Worm (Caenorhabditis elegans): ENCODE results near the gene cct-8.

Gene cct-8

DNA sequence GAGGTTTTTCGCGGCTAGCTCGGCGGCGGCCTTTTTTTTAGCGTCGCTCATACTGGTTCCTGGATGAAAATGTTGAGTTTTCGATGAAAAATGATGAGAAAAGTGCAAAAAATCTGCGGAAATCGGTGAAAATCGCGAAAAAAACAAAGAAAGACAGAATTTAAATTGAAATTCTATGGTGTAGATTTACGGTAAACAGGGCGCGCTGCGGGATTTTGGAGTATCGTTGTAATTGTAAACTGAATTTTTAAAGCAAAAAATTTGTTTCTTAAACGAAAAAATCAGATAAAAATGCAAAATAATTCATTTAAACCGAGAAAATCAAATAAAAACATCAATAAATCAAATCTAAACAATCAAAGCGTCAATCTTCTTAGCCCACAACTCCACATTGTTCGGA is 39.0 kb downstream of the cct-8 start, which contains the start of gene dcap-1 (continued):
- TF ChIP-seq lin-38 (GFP tag; IDR thresholded peaks at IDR 0.05): peak; percentile 27; the same call in 1 of the 2 replicates
- no peak for TF ChIP-seq dve-1 (tag; optimal IDR thresholded peaks at IDR 0.05; ENCODE audit: insufficient read depth)
- no peak for TF ChIP-seq egl-27 (tag; optimal IDR thresholded peaks at IDR 0.05)
- no peak for TF ChIP-seq gei-8 (GFP tag; optimal IDR thresholded peaks at IDR 0.05)
- TF ChIP-seq snpc-4 (tag; optimal IDR thresholded peaks at IDR 0.05): no peak
- no peak for TF ChIP-seq dmd-8 (GFP tag; IDR thresholded peaks at IDR 0.05)
- TF ChIP-seq nhr-48 (tag; optimal IDR thresholded peaks at IDR 0.05): no peak
- no peak for TF ChIP-seq nhr-111 (GFP tag; optimal IDR thresholded peaks at IDR 0.05)
- TF ChIP-seq rbr-2 (tag; optimal IDR thresholded peaks at IDR 0.05): no peak
- TF ChIP-seq Y5F2A.4 (GFP tag; optimal IDR thresholded peaks at IDR 0.05): no peak
- TF ChIP-seq attf-4 (tag; optimal IDR thresholded peaks at IDR 0.05): no peak
- no peak for TF ChIP-seq skn-1 (tag; optimal IDR thresholded peaks at IDR 0.05)
- TF ChIP-seq fkh-10 (GFP tag; optimal IDR thresholded peaks at IDR 0.05): no peak
- TF ChIP-seq mep-1 (tag; optimal IDR thresholded peaks at IDR 0.05): peak; percentile 18
- TF ChIP-seq mxl-3 (GFP tag; optimal IDR thresholded peaks at IDR 0.05): no peak
- TF ChIP-seq duxl-1 (tag; optimal IDR thresholded peaks at IDR 0.05; ENCODE audit: poor library complexity): no peak
- TF ChIP-seq nhr-11 (tag; optimal IDR thresholded peaks at IDR 0.05): no peak
- no peak for TF ChIP-seq madf-9 (GFP tag; conservative IDR thresholded peaks at IDR 0.05)
- TF ChIP-seq F49E8.2 (tag; optimal IDR thresholded peaks at IDR 0.05; ENCODE audit: borderline replicate concordance): no peak

DNA sequence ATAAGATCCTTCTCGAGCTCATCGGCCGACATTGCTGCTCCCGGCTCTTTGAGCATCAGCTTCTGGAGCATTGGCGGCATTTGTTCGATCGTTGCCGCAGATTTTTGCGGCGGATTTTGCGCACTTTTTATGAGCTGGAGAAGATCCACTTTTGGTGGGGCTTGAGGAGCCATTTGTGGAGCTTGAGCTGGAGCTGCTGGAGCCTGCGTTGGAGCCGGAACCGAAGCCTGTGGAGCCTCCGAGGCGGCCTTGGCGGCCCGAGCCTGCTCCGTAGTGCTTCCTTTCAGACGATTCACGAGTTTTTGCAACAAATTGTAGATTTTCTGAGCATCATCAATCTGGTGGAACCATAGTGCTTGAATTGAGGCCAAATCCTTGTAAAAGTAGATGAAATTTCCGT is 39.7 kb downstream of the cct-8 start:
- TF ChIP-seq lir-3 (tag; optimal IDR thresholded peaks at IDR 0.05) (no peak), ceh-28 (tag; optimal IDR thresholded peaks at IDR 0.05) (no peak), set-16 (GFP tag; IDR thresholded peaks at IDR 0.05) (peak; percentile 93)

DNA sequence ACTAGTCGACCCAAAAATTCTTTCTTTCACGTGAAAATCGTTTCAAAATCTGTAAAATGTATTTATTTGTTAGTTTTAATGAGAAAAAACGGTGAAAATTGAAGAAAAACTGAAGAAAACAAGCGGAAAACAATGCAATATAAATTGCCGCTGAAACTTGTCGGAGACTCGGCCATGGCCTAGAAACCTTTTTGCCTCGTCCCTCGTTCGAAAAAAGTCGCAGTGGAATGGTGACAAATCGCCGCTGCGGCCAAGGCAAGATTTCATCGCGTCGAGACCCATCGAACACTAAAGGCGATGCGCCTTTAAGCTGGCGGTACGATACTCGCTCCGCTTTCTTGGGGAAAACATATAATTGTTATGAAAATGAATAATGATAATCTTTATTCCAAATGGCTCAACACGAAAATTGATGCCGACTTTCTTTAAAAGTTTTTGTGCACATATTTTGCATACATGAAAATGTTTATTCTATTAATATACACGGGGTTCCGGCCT is 42.0 kb downstream of the cct-8 start, which contains the start of gene Y55F3AM.21:
TSS of gene Y55F3AM.21 (minus strand) at position 51 of the 498 bp plus-strand sequence.
- TF ChIP-seq Y48G9A.11 (GFP tag; IDR thresholded peaks at IDR 0.05): peak; percentile 72; the same call in 1 of the 2 replicates

DNA sequence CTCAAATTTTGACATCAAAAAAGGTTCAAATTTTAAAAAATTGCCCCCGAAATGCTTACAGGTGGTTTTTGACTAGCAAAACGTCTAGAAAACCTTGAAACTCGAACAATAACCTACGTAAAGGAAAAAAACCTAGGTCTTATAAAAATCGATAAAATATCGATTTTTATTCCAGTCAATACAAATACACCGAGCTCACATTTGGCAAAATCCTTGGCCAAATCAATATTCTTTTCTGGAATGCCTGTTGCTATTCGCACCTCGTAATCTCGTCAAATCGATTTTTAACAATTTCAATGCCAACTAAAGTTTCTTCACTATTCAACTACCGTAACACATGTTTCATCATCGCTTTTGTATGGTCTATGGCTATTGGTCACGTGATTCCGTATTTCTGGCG is 46.7 kb downstream of the cct-8 start:
- TF ChIP-seq unc-62 (GFP tag; optimal IDR thresholded peaks at IDR 0.05 in 1 of 2) (peak in 1 of 2 experiments; percentile 82), unc-62 (tag; optimal IDR thresholded peaks at IDR 0.05) (no peak), saeg-2 (GFP tag; IDR thresholded peaks at IDR 0.05) (no peak), T20F7.1 (GFP tag; optimal IDR thresholded peaks at IDR 0.05) (no peak), ceh-28 (tag; optimal IDR thresholded peaks at IDR 0.05) (peak; percentile 69)

DNA sequence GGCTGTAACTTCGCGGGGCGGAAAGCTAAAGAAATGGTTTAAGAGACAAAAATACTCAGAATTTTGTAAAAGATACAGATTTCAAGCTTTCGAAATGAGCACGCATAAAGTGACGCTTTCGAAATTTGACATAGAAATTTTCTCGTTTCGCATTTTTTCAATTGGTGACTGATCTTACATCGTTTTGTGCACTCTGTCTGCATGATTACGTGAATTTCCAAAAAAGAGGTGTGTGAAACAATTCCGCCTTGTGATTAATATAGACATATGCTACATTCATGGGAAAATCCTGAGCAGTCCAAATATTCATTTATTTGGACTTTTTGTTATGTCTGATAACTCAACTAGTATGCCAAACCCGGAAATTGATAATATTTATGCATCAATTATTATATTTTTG is 48.0 kb downstream of the cct-8 start, which contains the start of gene srx-12:
TSS of gene srx-12 (plus strand) at position 301 of the 400 bp plus-strand sequence.
- TF ChIP-seq Y75B8A.6 (GFP tag; IDR thresholded peaks at IDR 0.05): no peak
- no peak for TF ChIP-seq nhr-42 (GFP tag; IDR thresholded peaks at IDR 0.05)
- TF ChIP-seq lin-29 (GFP tag; IDR thresholded peaks at IDR 0.05): no peak
- TF ChIP-seq nhr-10 (tag; optimal IDR thresholded peaks at IDR 0.05): no peak
- TF ChIP-seq madf-9 (GFP tag; conservative IDR thresholded peaks at IDR 0.05): no peak
- TF ChIP-seq spr-3 (GFP tag; optimal IDR thresholded peaks at IDR 0.05): no peak
- TF ChIP-seq zfp-3 (GFP tag; conservative IDR thresholded peaks at IDR 0.05): no peak
- no peak for TF ChIP-seq attf-4 (tag; optimal IDR thresholded peaks at IDR 0.05)
- peak; percentile 22 for TF ChIP-seq aha-1 (tag)

Data from whole organism, L4 larva.